Worm (Caenorhabditis elegans): ENCODE results near the gene F59B10.5.

Gene F59B10.5

DNA sequence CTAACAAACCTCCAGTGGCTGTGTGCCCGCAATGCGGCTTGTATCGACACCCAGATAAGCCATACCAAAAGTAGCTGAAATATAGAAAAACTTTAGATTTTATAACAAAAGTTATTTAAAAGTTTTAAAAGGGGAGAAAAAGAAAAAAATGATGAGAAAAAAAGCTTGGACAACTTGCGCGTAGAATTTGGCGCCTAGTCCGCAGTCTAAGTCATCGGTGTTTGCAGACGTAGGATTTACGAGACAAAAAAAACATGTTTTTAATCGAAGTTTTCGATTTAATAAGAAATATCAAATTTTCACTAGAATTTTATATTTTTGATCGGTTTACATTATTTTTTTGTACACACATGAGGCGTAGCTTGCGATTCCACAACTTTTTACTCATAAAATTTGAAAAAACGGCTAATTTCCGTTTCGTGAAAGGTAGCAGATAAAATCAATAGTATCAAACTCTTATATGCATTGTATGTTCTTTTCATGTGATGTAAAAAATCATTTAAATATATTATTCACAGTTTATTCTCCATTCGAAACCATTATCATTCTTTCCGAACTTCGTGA, 18.5 kb upstream of the F59B10.5 start, which contains the start of gene pro-1:
pro-1 (minus strand) TSS at position 74 of the 564 bp plus-strand sequence.
- no peak for TF ChIP-seq unc-62 (GFP tag; optimal IDR thresholded peaks at IDR 0.05)

DNA sequence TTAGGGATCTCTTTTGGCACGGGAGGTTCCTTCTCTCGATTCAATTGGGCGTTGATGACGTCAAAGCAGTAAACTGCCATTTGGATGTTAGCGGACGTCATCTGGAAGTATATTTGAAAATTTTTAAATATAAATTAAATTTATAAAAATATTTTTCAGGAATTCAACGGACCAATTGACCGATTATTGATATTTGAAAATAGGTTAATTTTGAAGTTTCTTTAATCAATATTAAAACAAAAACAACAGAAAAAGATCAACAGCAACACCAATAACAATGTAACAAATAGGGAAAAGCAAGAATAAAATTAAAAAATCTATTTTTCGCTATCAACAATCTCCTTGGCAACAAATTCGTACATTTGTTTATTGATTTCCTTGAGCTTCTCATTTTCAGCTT, 15.7 kb upstream of the F59B10.5 start, which contains the start of gene R166.3:
R166.3 (minus strand) TSS at position 101 of the 400 bp plus-strand sequence.
- TF ChIP-seq unc-62 (GFP tag; optimal IDR thresholded peaks at IDR 0.05) = no peak

- TF ChIP-seq unc-62 (GFP tag; optimal IDR thresholded peaks at IDR 0.05) = no peak
Measured at ce11 chrII:10537988-10538387, 14.5 kb upstream of the F59B10.5 start.

- no peak for TF ChIP-seq unc-62 (GFP tag; optimal IDR thresholded peaks at IDR 0.05)
Measured at ce11 chrII:10537571-10537970, 14.1 kb upstream of the F59B10.5 start, which contains the start of gene R166.2. Gene R166.2 (minus strand): TSS chrII:10537671.

DNA sequence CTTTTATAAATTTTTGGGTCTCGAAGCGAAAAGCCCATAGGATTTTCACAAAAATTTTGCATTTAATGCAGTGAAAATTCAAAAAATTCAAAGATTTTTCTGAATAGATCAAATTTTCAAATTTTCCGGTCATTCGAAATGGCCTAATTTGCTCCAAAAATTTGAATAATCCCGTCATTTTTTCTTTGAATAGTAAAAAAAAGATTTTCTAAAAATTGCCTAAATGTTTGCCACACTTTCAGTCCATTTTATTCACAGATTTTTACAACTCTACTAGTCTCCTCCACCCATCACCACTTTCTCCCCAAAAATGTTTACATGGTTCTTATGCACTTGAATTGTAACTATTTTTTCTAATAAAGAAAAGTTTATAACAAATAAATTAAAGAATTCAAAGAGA, 10.5 kb upstream of the F59B10.5 start:
- TF ChIP-seq unc-62 (GFP tag; optimal IDR thresholded peaks at IDR 0.05) = no peak

DNA sequence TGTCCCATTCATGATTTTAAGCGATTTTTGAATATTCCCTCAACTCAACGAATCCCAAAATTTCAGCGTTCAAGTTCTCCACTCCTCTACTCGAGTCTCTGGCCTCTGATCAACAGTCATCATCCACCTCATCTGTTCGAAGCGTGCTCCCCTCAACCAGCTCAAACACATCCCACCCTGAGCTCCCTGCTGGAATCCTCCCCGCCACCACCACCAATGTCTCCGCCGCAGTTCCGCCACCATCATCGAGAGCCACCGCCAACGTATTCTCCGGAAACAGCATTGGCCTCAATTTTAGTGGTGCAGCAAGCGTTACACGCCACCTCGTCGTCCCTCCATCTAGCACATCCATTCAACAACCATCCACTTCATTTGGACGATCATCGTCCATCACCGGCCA, 8.1 kb upstream of the F59B10.5 start:
- no peak for TF ChIP-seq unc-62 (GFP tag; optimal IDR thresholded peaks at IDR 0.05)

- TF ChIP-seq unc-62 (GFP tag; optimal IDR thresholded peaks at IDR 0.05) = no peak
Measured at ce11 chrII:10530907-10531306, 7.4 kb upstream of the F59B10.5 start.

- no peak for TF ChIP-seq unc-62 (GFP tag; optimal IDR thresholded peaks at IDR 0.05)
Measured at ce11 chrII:10529218-10529751, 5.8 kb upstream of the F59B10.5 start.

ce11 chrII:10527649-10528134, 4.2 kb upstream of the F59B10.5 start, which contains the start of gene mab-10:
Gene mab-10 (plus strand): TSS chrII:10528084.
- TF ChIP-seq unc-62 (GFP tag; optimal IDR thresholded peaks at IDR 0.05) = no peak

- no peak for TF ChIP-seq unc-62 (GFP tag; optimal IDR thresholded peaks at IDR 0.05)
Measured at ce11 chrII:10525134-10525533, 1.7 kb upstream of the F59B10.5 start.

DNA sequence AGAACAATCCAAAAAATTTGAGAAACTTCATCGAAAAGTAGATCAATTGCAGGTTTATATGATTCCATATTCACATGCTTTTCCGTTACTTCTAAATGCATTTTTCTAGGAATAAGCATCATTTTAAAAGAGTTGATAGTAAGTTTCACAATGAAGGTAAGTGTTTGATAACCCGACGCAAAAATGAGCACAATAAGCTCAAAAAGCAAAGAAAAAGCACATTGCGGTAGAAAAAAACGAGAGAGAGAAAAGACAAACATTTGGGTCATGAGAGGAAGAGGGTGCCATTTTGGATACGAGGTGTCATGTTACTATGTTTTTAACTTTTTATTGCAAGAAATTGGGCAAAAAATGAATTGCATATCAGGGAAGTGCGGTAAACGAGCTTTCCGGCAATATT, 891 bp upstream of the F59B10.5 start, which contains the start of gene F59B10.6:
F59B10.6 (minus strand) TSS at position 101 of the 400 bp plus-strand sequence.
- no peak for TF ChIP-seq unc-62 (GFP tag; optimal IDR thresholded peaks at IDR 0.05)

DNA sequence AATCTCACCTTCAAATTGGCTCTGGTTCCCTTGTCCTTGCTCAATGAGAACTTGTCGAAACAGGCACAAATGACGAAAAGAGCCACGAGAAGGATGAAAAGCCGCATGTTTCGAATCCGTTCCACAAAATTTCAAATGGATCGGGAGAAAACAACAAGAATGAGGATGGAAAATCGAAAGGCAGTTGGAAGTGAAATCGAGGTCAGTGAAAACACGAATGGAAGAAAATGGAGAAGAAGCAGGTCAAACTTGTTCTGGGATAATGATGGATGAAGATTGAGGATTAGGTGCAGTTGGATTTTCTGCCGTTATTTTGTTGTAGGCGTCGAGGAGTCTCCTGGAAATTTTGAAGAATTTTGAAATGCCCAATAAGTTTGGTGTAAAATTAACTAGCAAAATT, 452 bp downstream of the F59B10.5 start:
- no peak for TF ChIP-seq unc-62 (GFP tag; optimal IDR thresholded peaks at IDR 0.05)

DNA sequence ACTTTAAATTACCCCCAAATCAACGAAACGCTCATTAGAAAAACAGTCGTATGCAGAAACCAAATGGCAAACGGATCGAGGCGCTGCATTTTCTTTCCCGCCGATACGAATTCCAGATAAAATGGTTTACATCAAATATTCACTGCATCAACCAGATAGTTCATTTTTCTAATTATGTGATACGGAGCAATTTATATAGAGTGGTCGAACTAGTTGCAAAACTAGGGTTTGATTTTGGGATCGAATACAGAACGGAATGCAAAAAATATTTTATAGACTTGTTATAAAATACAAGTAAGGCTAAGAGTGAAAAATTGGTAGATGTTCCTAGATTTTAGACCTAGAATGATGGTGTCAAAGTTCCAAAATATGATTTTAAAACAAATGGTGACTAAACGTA, 3.6 kb downstream of the F59B10.5 start:
- TF ChIP-seq unc-62 (GFP tag; optimal IDR thresholded peaks at IDR 0.05) = no peak

ce11 chrII:10519017-10519416, 4.5 kb downstream of the F59B10.5 start, which contains the start of gene F59B10.4:
Gene F59B10.4 (minus strand): TSS chrII:10519117.
- TF ChIP-seq unc-62 (GFP tag; optimal IDR thresholded peaks at IDR 0.05) = no peak

DNA sequence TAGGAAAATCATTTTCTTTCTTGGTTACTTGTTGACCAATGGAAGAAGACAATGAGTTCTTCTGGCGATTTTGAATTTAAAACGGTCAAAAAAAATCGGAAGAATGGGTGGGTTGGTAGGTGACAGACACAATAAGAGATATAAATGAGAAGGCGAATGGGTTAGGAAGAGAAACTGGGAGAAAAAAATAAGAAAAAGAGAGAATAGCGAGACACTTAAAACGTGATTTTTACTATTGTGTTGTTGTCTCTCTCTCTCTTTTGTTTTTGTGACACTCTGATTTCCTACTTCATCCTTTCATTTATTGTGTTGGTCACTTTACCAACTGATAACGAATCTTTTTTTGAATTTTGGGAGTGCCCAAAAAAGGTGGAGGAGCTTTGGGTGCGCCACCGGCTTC, 7.1 kb downstream of the F59B10.5 start:
- no peak for TF ChIP-seq unc-62 (GFP tag; optimal IDR thresholded peaks at IDR 0.05)

ce11 chrII:10515422-10515821, 8.1 kb downstream of the F59B10.5 start:
- TF ChIP-seq unc-62 (GFP tag; optimal IDR thresholded peaks at IDR 0.05) = no peak

DNA sequence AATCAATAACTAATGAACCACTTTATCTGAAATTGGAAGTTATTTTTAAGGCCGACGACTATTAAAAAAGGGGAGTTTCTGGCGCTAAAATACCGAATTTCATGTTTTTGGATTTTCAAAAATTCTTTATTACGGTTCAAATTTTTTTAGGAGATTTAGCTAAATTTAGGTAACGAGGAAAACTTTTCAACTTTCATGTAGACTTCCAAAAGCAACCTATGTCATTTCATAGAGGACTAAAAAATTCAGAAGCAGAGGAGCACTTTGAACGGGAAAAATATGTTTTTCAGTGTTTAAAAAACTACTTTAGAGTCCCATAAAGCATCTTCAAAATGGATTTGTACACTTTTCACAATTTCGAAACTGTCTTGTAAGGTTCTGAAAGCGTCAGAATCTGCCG, 10.1 kb downstream of the F59B10.5 start:
- no peak for TF ChIP-seq unc-62 (GFP tag; optimal IDR thresholded peaks at IDR 0.05)
